Worm (Caenorhabditis elegans): ENCODE measurements around the gene C29F9.8.
A peak's percentile ranks its signal among the peaks of the same experiment; 100 is the strongest.

The C29F9.8 gene

ce11 chrIII:72078-72477 lies 24.8 kb downstream of the C29F9.8 start:
- TF ChIP-seq unc-55 (GFP tag; optimal IDR thresholded peaks at IDR 0.05) (no peak), blmp-1 (tag; optimal IDR thresholded peaks at IDR 0.05; ENCODE audit: insufficient read depth) (no peak), mdl-1 (tag; optimal IDR thresholded peaks at IDR 0.05) (no peak), snpc-4 (tag; optimal IDR thresholded peaks at IDR 0.05) (no peak), ztf-4 (tag; optimal IDR thresholded peaks at IDR 0.05) (no peak), R02D3.7 (tag; optimal IDR thresholded peaks at IDR 0.05) (no peak)

ce11 chrIII:69652-70051 lies 27.3 kb downstream of the C29F9.8 start, which contains the start of gene spt-4:
Gene spt-4, minus strand, starts transcription at chrIII:69752.
- TF ChIP-seq mbf-1 (tag; optimal IDR thresholded peaks at IDR 0.05) = no peak
- TF ChIP-seq nhr-129 (tag; optimal IDR thresholded peaks at IDR 0.05) = no peak
- no peak for TF ChIP-seq crh-2 (tag; optimal IDR thresholded peaks at IDR 0.05)
- no peak for TF ChIP-seq ceh-16 (tag; optimal IDR thresholded peaks at IDR 0.05)
- no peak for TF ChIP-seq ama-1 (optimal IDR thresholded peaks at IDR 0.05)
- no peak for TF ChIP-seq nhr-77 (tag; optimal IDR thresholded peaks at IDR 0.05)
- TF ChIP-seq zag-1 (tag; optimal IDR thresholded peaks at IDR 0.05) = no peak
- no peak for TF ChIP-seq nhr-21 (tag; optimal IDR thresholded peaks at IDR 0.05)
- no peak for TF ChIP-seq blmp-1 (tag; optimal IDR thresholded peaks at IDR 0.05; ENCODE audit: insufficient read depth)
- no peak for TF ChIP-seq lsy-2 (tag; optimal IDR thresholded peaks at IDR 0.05)
- no peak for TF ChIP-seq mab-5 (tag; optimal IDR thresholded peaks at IDR 0.05)
- no peak for TF ChIP-seq fos-1 (tag; optimal IDR thresholded peaks at IDR 0.05)
- no peak for TF ChIP-seq F13H6.1 (tag; optimal IDR thresholded peaks at IDR 0.05)
- no peak for TF ChIP-seq mdl-1 (tag; optimal IDR thresholded peaks at IDR 0.05)
- TF ChIP-seq ceh-82 (tag; optimal IDR thresholded peaks at IDR 0.05) = no peak
- TF ChIP-seq peb-1 (tag; optimal IDR thresholded peaks at IDR 0.05) = no peak
- TF ChIP-seq unc-39 (tag; optimal IDR thresholded peaks at IDR 0.05) = no peak
- no peak for TF ChIP-seq nhr-237 (tag; optimal IDR thresholded peaks at IDR 0.05)
- no peak for TF ChIP-seq sma-9 (GFP tag; optimal IDR thresholded peaks at IDR 0.05)
- TF ChIP-seq sma-9 (tag; optimal IDR thresholded peaks at IDR 0.05) = no peak

ce11 chrIII:67025-67424 lies 29.9 kb downstream of the C29F9.8 start:
- TF ChIP-seq lin-11 (tag; optimal IDR thresholded peaks at IDR 0.05) = peak; percentile 49
- TF ChIP-seq C34F6.9 (tag; optimal IDR thresholded peaks at IDR 0.05) = peak; percentile 52
- TF ChIP-seq Y55F3AM.14 (GFP tag; optimal IDR thresholded peaks at IDR 0.05) = peak; percentile 23
- peak; percentile 74 for TF ChIP-seq F13H6.1 (tag; optimal IDR thresholded peaks at IDR 0.05)
- TF ChIP-seq ama-1 (optimal IDR thresholded peaks at IDR 0.05) = peak; percentile 80
- TF ChIP-seq nhr-10 (tag; optimal IDR thresholded peaks at IDR 0.05) = no peak
- TF ChIP-seq lsy-2 (tag; optimal IDR thresholded peaks at IDR 0.05) = peak in 1 of 2 experiments; percentile 44
- peak; percentile 45 for TF ChIP-seq unc-55 (GFP tag; optimal IDR thresholded peaks at IDR 0.05)
- TF ChIP-seq sem-4 (tag; optimal IDR thresholded peaks at IDR 0.05) = peak; percentile 31
- peak; percentile 74 for TF ChIP-seq nhr-129 (tag; optimal IDR thresholded peaks at IDR 0.05)
- peak; percentile 20 for TF ChIP-seq lin-13 (GFP tag; optimal IDR thresholded peaks at IDR 0.05)
- TF ChIP-seq sma-9 (GFP tag; optimal IDR thresholded peaks at IDR 0.05) = peak; percentile 37
- no peak for TF ChIP-seq sma-9 (tag; optimal IDR thresholded peaks at IDR 0.05)
- TF ChIP-seq unc-62 (GFP tag; optimal IDR thresholded peaks at IDR 0.05) = no peak
- TF ChIP-seq ztf-1 (GFP tag; conservative IDR thresholded peaks at IDR 0.05) = no peak

ce11 chrIII:66160-66559 lies 30.8 kb downstream of the C29F9.8 start, which contains the start of gene pck-1:
Gene pck-1, minus strand, starts transcription at chrIII:66260.
- TF ChIP-seq mdl-1 (tag; optimal IDR thresholded peaks at IDR 0.05) (no peak), ama-1 (optimal IDR thresholded peaks at IDR 0.05) (peak; percentile 17), unc-39 (tag; optimal IDR thresholded peaks at IDR 0.05) (no peak), unc-55 (GFP tag; optimal IDR thresholded peaks at IDR 0.05) (no peak), ztf-11 (tag; optimal IDR thresholded peaks at IDR 0.05) (no peak), nhr-25 (tag; optimal IDR thresholded peaks at IDR 0.05) (no peak)

ce11 chrIII:65626-65937 lies 31.3 kb downstream of the C29F9.8 start:
- TF ChIP-seq C34F6.9 (tag; optimal IDR thresholded peaks at IDR 0.05) = peak; percentile 15
- TF ChIP-seq lin-11 (tag; optimal IDR thresholded peaks at IDR 0.05) = peak; percentile 9
- TF ChIP-seq alr-1 (tag; optimal IDR thresholded peaks at IDR 0.05) = no peak
- TF ChIP-seq gmeb-1 (tag; optimal IDR thresholded peaks at IDR 0.05) = no peak
- TF ChIP-seq lsy-2 (tag; optimal IDR thresholded peaks at IDR 0.05) = no peak
- peak; percentile 44 for TF ChIP-seq sma-9 (GFP tag; optimal IDR thresholded peaks at IDR 0.05)
- no peak for TF ChIP-seq sma-9 (tag; optimal IDR thresholded peaks at IDR 0.05)
- TF ChIP-seq F13H6.1 (tag; optimal IDR thresholded peaks at IDR 0.05) = peak; percentile 54
- TF ChIP-seq nhr-129 (tag; optimal IDR thresholded peaks at IDR 0.05) = peak; percentile 63

All from whole organism, L2 larva.